Worm (Caenorhabditis elegans): ENCODE measurements around the gene R13H9.6.
A peak's percentile ranks its signal among the peaks of the same experiment; 100 is the strongest.
"Not testable (repeated sequence)": the region's sequence is repeated elsewhere in the genome, so short reads cannot be mapped to it uniquely, and the experiment has no call there.

Gene R13H9.6

DNA sequence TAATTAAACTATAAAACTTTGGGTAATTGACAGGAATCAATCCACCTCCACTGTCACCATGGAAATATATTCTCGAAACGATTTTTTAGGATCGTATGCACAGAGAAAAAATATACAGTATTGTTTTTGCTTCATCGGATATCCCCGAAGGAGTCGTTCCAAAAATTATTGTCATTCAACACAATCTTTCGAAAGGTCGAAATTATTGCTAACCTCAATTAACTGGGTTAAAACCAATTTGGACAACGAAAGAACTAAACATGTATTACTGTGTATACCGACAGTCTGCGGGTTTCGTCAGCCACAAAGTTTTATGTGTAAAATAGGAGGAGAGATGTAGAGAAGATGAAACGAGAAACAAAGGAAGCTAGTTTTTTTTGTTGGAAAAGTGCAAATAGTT is 5.1 kb downstream of the R13H9.6 start (continued):
- peak; percentile 36; the same call in 1 of the 2 replicates for TF ChIP-seq lin-38 (GFP tag; IDR thresholded peaks at IDR 0.05)
- TF ChIP-seq nhr-111 (GFP tag; optimal IDR thresholded peaks at IDR 0.05), result no peak
- TF ChIP-seq ZK337.2 (GFP tag; IDR thresholded peaks at IDR 0.05), result no peak
- TF ChIP-seq F10B5.3 (tag; optimal IDR thresholded peaks at IDR 0.05), result no peak
- TF ChIP-seq nhr-76 (tag; optimal IDR thresholded peaks at IDR 0.05), result no peak
- TF ChIP-seq tra-1 (GFP tag; IDR thresholded peaks at IDR 0.05), result no peak
- no peak for TF ChIP-seq ceh-20 (GFP tag; IDR thresholded peaks at IDR 0.05)
- peak; percentile 80 for TF ChIP-seq snpc-4 (tag; optimal IDR thresholded peaks at IDR 0.05)
- TF ChIP-seq php-3 (GFP tag; IDR thresholded peaks at IDR 0.05), result no peak
- TF ChIP-seq nhr-77 (tag; optimal IDR thresholded peaks at IDR 0.05), result no peak
- TF ChIP-seq set-16 (GFP tag; IDR thresholded peaks at IDR 0.05), result no peak
- TF ChIP-seq arid-1 (GFP tag; conservative IDR thresholded peaks at IDR 0.05), result no peak
- TF ChIP-seq lin-39 (tag; optimal IDR thresholded peaks at IDR 0.05), result no peak
- no peak for TF ChIP-seq daf-8 (GFP tag; IDR thresholded peaks at IDR 0.05)
- TF ChIP-seq nhr-42 (GFP tag; IDR thresholded peaks at IDR 0.05), result no peak
- no peak for TF ChIP-seq zfp-3 (GFP tag; conservative IDR thresholded peaks at IDR 0.05)
- no peak for TF ChIP-seq nhr-48 (tag; optimal IDR thresholded peaks at IDR 0.05)
- 0 out of 2 replicates have a peak, but pooled peaks have one; percentile 35 for TF ChIP-seq Y105C5A.15 (GFP tag; IDR thresholded peaks at IDR 0.05)
- no peak for TF ChIP-seq nhr-6 (tag; optimal IDR thresholded peaks at IDR 0.05)
- TF ChIP-seq F44E2.7 (GFP tag; IDR thresholded peaks at IDR 0.05), result no peak
- TF ChIP-seq pqm-1 (tag; optimal IDR thresholded peaks at IDR 0.05), result no peak
- TF ChIP-seq duxl-1 (tag; optimal IDR thresholded peaks at IDR 0.05; ENCODE audit: poor library complexity), result no peak
- TF ChIP-seq ceh-82 (tag; optimal IDR thresholded peaks at IDR 0.05), result no peak
- no peak for TF ChIP-seq madf-9 (GFP tag; conservative IDR thresholded peaks at IDR 0.05)

DNA sequence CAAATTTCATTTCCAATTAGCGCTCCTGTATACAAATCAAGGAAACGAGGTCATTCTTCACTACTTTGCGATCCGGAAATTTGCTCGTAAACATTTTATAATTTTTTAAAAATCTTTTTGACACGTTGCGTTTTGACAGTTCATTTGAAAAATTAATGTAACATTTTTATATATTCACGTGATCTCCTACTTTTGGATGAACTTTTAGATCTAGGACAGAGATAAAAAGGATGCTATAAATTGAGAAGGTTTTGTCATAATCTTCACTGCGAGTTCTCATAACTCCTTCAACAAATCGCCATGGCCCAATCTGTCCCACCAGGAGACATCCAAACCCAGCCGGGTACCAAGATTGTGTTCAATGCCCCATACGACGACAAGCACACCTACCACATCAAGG is 6.2 kb downstream of the R13H9.6 start, which contains the start of gene msp-57:
msp-57 (plus strand) TSS at position 301 of the 400 bp plus-strand sequence.
- not testable (repeated sequence) for TF ChIP-seq hlh-30 (tag; optimal IDR thresholded peaks at IDR 0.05; ENCODE audit: insufficient read depth); nhr-42 (GFP tag; IDR thresholded peaks at IDR 0.05); fos-1 (tag; optimal IDR thresholded peaks at IDR 0.05)

DNA sequence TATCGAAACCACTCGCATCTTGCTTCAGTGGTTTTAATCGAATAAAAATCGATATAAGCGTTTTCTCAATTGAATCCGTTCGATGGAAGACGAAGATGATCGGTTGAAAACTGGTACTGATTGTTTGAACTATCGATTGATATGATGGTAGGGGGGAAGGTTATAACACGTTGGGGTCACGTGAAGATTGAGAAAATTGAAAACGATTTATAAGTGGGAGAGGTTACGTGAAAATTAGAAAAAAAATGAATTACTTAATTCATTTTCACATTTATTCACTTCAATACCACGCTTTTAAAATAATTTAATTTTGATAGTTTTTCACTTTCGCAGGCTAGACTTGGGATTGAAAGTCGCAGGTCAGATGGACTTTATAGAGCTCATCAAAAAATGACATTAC is 7.5 kb downstream of the R13H9.6 start, which contains the start of gene C09B9.7:
C09B9.7 (minus strand) TSS at position 101 of the 400 bp plus-strand sequence.
- no peak for TF ChIP-seq gei-8 (GFP tag; optimal IDR thresholded peaks at IDR 0.05)
- TF ChIP-seq tra-1 (GFP tag; IDR thresholded peaks at IDR 0.05), result no peak
- no peak for TF ChIP-seq mes-2 (tag; optimal IDR thresholded peaks at IDR 0.05; ENCODE audit: poor library complexity, severe bottlenecking)
- no peak for TF ChIP-seq madf-5 (GFP tag; IDR thresholded peaks at IDR 0.05)
- no peak for TF ChIP-seq nhr-28 (tag; optimal IDR thresholded peaks at IDR 0.05)
- TF ChIP-seq unc-130 (GFP tag; optimal IDR thresholded peaks at IDR 0.05), result no peak
- no peak for TF ChIP-seq daf-16 (GFP tag; optimal IDR thresholded peaks at IDR 0.05)
- no peak for TF ChIP-seq daf-16 (tag; optimal IDR thresholded peaks at IDR 0.05)
- TF ChIP-seq tag-97 (GFP tag; IDR thresholded peaks at IDR 0.05), result no peak
- no peak for TF ChIP-seq php-3 (GFP tag; IDR thresholded peaks at IDR 0.05)
- TF ChIP-seq nhr-48 (tag; optimal IDR thresholded peaks at IDR 0.05), result no peak
- TF ChIP-seq vab-7 (GFP tag; IDR thresholded peaks at IDR 0.05), result no peak
- TF ChIP-seq nhr-77 (tag; optimal IDR thresholded peaks at IDR 0.05), result no peak
- TF ChIP-seq nhr-102 (tag; optimal IDR thresholded peaks at IDR 0.05), result no peak
- TF ChIP-seq Y75B8A.6 (GFP tag; IDR thresholded peaks at IDR 0.05), result no peak
- TF ChIP-seq unc-62 (GFP tag; optimal IDR thresholded peaks at IDR 0.05 in 1 of 2), result no peak
- no peak for TF ChIP-seq unc-62 (tag; optimal IDR thresholded peaks at IDR 0.05)
- TF ChIP-seq aha-1 (tag), result no peak
- TF ChIP-seq lin-13 (GFP tag; optimal IDR thresholded peaks at IDR 0.05), result no peak
- TF ChIP-seq F49E8.2 (tag; optimal IDR thresholded peaks at IDR 0.05; ENCODE audit: borderline replicate concordance), result no peak
- TF ChIP-seq T20F7.1 (GFP tag; optimal IDR thresholded peaks at IDR 0.05), result no peak
- TF ChIP-seq daf-12 (tag; optimal IDR thresholded peaks at IDR 0.05), result no peak
